Worm (Caenorhabditis elegans) whole organism, dauer: ENCODE measurements around the gene M176.16.

ENCODE experiments used
- unc-62 ChIP-seq: sonication (generic microtip); optimal IDR thresholded peaks from 2 replicates; lab custom pipeline; 2017; ENCODE audit warnings: missing biosample characterization, missing genetic modification reagents, missing genetic modification characterization

The M176.16 gene

DNA sequence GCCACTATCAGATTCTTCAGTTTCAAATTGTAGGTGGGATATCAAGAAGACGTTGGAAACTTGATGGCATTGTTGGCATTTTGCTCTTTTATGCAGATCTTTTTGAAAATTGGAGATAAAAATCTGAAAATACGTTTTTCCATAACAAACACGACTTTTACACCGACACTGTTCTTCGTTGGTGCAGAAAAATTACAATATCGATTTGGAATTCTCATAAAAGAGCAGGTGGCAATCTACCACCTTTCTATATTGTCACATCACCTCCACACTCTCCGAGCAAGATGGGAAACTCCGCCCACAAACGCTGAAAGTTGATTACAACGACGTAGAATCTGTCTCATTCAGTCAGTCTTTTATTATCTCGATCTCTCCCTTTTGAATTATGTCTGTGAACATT, 10.8 kb upstream of the M176.16 start, which contains the start of gene arrd-2:
arrd-2 (plus strand) TSS at position 301 of the 400 bp plus-strand sequence.
- no peak for TF ChIP-seq unc-62 (GFP tag; lab: Kevin White, UChicago)

DNA sequence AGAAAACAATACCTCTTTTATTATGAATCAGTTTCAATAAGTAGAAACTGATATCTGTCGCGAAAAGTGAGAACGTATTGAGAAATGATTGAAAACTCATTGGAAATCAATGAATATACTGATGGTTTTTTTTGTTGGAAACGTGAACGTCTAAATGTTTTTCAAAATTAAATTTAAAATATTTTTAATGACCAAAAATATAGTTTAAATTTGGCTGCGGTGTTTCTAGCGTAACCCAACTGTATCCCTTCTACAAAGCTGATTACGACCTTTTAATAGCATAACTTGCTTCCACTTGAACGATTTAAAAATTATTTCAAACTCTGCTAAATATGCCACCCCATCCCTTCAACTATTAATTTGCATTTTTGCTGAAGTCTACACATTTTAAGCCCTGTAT, 6.8 kb upstream of the M176.16 start, which contains the start of gene M176.9:
M176.9 (minus strand) TSS at position 101 of the 400 bp plus-strand sequence.
- no peak for TF ChIP-seq unc-62 (GFP tag; lab: Kevin White, UChicago)

DNA sequence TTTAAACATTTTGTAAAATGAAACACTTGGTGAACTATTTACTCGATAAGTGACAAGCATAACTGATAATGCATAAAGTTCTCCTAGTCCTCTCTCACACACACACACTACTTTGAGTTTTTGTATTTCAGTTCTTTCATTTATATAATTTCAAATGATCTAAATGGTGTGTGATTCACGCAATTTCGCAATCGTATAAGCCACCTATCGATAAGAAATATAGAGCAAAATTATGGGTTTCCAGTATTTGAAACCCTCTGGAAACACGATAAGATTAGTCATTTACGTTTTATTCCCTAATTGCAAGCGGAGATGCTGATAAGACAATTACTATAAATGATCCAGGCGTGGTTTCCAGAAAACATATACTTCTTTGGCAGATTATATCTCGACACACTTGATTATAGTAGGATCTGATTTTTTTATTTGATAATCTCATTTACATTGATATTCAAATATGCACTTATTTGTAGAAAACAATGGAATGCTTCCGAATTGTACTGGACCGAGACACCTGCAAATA, 6.2 kb upstream of the M176.16 start, which contains the start of gene arrd-3:
arrd-3 (plus strand) TSS at position 473 of the 523 bp plus-strand sequence.
- TF ChIP-seq unc-62 (GFP tag; lab: Kevin White, UChicago): no peak

DNA sequence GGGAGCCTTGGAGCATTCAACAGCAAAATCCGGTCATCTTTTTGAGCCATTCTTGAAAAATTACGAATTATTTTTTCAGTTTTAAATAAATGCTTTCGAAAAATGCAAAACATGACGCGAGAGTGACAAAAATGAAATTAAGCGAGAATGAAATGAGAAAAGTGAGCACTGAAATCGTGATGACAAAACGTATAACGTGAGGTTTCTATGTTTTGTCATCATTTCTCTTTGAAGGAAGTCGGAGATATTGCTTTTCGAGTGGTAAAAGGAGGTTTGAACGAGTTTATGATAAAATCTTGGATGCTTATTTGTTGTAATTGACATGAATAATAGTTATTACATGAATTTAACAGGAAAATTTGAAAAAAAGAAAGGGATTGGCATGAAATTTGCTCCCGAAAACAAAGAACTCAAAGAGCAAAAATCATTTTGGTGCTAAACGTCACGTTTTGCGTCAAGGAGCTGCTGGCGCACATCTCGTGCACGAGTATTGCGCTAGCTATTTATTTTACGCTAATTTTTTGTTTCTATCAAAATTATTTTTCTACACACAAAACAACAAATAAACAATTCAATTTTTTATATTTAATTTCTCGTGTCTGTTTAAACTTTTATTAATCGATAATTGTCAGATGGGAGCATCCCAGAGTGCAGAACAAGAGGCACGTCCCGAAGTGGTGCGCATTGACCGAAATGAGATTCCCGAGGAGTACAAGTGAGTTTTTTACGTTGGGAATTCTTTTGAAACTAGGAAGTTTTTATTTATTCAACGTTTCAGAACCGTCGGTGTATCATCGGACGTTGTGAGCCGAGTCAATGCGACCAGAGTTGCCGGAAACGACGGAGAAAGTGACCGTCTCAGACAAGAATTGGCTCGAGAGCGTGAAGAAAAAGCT, 1.7 kb upstream of the M176.16 start, which contains the start of the genes gss-1 and chch-3:
gss-1 (minus strand) TSS at position 51 of the 896 bp plus-strand sequence.
chch-3 (plus strand) TSS at position 633 of the 896 bp plus-strand sequence.
- TF ChIP-seq unc-62 (GFP tag; lab: Kevin White, UChicago): no peak

DNA sequence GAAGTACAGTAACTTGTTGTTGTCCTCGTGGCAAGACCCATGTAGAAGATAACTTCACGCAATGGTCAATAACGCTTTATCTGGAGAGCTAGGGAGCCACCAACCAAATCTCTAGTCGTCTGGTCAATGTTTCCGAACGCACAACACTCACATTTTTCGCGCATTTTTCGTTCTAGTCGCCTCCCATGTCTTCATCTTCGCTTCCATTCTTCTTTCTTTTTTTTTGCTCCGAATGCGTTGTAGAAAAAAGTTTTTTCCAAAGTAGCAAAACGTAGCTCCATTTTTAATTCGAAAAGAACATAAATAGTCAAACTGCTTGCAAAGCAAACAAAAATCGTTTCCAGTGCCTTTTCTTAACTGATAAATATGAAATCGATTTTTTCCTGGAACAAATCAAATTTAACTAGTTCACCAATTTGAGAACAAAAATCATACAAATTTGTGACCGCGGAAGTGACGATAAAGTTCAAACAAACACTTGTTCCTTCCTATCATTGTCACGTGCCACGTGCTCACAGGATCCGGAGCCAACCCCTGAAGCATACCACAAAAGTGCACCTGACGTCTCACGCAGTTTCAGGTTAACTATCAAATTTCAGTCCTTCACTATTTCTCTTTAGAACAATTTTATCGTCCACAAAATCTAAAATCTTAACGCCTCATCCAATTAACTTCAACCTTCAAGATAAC, 671 bp downstream of the M176.16 start:
- no peak for TF ChIP-seq unc-62 (GFP tag; lab: Kevin White, UChicago)

- no peak for TF ChIP-seq unc-62 (GFP tag; lab: Kevin White, UChicago)
These were observed 3.7 kb downstream of the M176.16 start, which contains the start of gene M176.11 for ce11 chrII:9421969-9422368. Gene M176.11 (plus strand): TSS chrII:9422269.

- no peak for TF ChIP-seq unc-62 (GFP tag; lab: Kevin White, UChicago)
These were observed 7.8 kb downstream of the M176.16 start, which contains the start of gene M176.10 for ce11 chrII:9426076-9426475. Gene M176.10 (minus strand): TSS chrII:9426176.

ce11 chrII:9427644-9428043, 9.3 kb downstream of the M176.16 start, which contains the start of gene M176.5:
Gene M176.5 (minus strand): TSS chrII:9427744.
- TF ChIP-seq unc-62 (GFP tag; lab: Kevin White, UChicago): no peak

- no peak for TF ChIP-seq unc-62 (GFP tag; lab: Kevin White, UChicago)
These were observed 12.8 kb downstream of the M176.16 start for ce11 chrII:9431119-9431518.

DNA sequence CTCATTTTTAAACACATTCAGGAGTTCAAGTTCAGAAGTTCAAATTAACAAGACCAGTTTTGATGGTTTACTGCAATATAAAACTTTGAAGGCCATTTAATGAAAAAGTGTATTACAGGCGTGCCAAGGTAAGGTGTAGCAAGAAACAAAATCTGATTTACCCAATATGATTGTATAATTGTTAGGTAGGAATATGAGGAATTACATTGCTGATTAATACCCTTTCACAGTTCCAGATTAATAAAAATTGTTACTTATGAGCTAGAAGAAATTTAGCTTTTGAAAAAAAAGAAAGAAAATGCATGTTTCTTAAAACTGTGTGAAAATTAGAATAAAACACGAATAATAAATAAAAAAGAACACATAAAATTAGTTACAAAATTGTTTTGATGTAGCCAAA, 15.3 kb downstream of the M176.16 start, which contains the start of gene kin-15:
kin-15 (minus strand) TSS at position 101 of the 400 bp plus-strand sequence.
- no peak for TF ChIP-seq unc-62 (GFP tag; lab: Kevin White, UChicago)

- TF ChIP-seq unc-62 (GFP tag; lab: Kevin White, UChicago): no peak
These were observed 17.7 kb downstream of the M176.16 start, which contains the start of gene kin-16 for ce11 chrII:9436009-9436408. Gene kin-16 (minus strand): TSS chrII:9436109.

DNA sequence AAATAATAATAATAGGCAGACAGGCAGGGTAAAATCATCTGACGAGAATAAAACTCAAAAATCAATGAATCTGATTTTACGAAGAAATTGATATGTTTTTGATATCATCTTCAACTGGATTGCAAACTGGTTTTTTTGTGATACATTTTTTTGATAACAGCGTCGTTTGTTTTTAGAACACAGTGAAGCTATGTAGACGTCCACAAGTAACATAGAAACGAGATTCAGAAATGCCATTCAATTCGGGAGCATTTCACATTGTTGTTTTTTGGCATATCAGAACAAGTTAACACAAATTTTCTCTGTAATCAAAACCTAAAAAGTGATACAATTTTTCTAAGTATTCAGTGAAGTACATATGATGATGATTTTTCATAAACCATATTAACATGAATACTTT, 19.9 kb downstream of the M176.16 start, which contains the start of gene chil-13:
chil-13 (minus strand) TSS at position 101 of the 400 bp plus-strand sequence.
- no peak for TF ChIP-seq unc-62 (GFP tag; lab: Kevin White, UChicago)

DNA sequence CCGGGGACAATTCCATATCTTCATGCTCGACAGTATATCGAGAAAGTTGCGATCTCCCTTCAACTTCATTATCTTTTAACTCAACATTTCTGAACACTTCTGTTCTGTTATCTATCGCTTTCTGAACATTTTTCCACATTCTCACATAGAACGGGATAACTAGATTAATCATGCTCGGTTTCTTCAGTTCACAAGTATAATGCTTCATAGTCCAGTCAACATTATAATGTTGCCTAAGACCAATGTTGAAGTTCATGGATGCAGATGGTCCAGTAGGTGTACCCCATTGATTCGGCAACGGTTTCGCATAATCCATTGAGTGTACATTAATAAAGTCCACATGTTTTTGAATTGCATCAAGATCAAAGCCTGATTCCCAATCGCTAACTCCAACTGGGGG, 20.5 kb downstream of the M176.16 start:
- no peak for TF ChIP-seq unc-62 (GFP tag; lab: Kevin White, UChicago)

ce11 chrII:9440060-9440459, 21.7 kb downstream of the M176.16 start, which contains the start of gene chil-17:
Gene chil-17 (minus strand): TSS chrII:9440160.
- TF ChIP-seq unc-62 (GFP tag; lab: Kevin White, UChicago): no peak

- no peak for TF ChIP-seq unc-62 (GFP tag; lab: Kevin White, UChicago)
These were observed 23.5 kb downstream of the M176.16 start, which contains the start of gene chil-16 for ce11 chrII:9441838-9442237. Gene chil-16 (minus strand): TSS chrII:9441938.
